Worm (Caenorhabditis elegans) whole organism, L3 larva: ENCODE results near the gene str-108.

Source experiments
- ZK546.5 ChIP-seq: sonication (generic microtip); optimal IDR thresholded peaks from 2 replicates; lab custom pipeline; 2017; ENCODE audit warnings: missing biosample characterization, missing genetic modification characterization
- aly-2 ChIP-seq: fragments of 150-350 bp; optimal IDR thresholded peaks from 2 replicates; lab custom pipeline; 2014; ENCODE audit warnings: missing biosample characterization, missing genetic modification characterization
- ama-1 ChIP-seq: fragments of 150-350 bp; optimal IDR thresholded peaks from 2 replicates; lab custom pipeline; 2018
- ceh-82 ChIP-seq: fragments of 150-350 bp; optimal IDR thresholded peaks from 2 replicates; lab custom pipeline; 2014; ENCODE audit warnings: missing biosample characterization, missing genetic modification characterization
- elt-3 ChIP-seq, 3 experiments: fragments of 150-350 bp in 1 of 3; sonication (generic microtip) in 2 of 3; optimal IDR thresholded peaks; 2 replicates in 2 of 3; 4 replicates in 1 of 3; lab custom pipeline; 2014 to 2017; ENCODE audit warnings: missing biosample characterization in 3 of 3, missing genetic modification characterization in 3 of 3
- lin-39 ChIP-seq: fragments of 150-350 bp; optimal IDR thresholded peaks from 2 replicates; lab custom pipeline; 2018; ENCODE audit warnings: missing biosample characterization, missing genetic modification reagents, missing genetic modification characterization
- lsy-12 ChIP-seq: sonication (generic microtip); optimal IDR thresholded peaks from 2 replicates; lab custom pipeline; 2016; ENCODE audit warnings: mild to moderate bottlenecking, missing genetic modification characterization, missing compliant biosample characterization
- nhr-11 ChIP-seq: fragments of 150-350 bp; optimal IDR thresholded peaks from 2 replicates; lab custom pipeline; 2014; ENCODE audit warnings: missing biosample characterization, missing genetic modification characterization
- nhr-23 ChIP-seq: fragments of 150-350 bp; optimal IDR thresholded peaks from 2 replicates; lab custom pipeline; 2014; ENCODE audit warnings: missing biosample characterization, missing genetic modification reagents, missing genetic modification characterization
- sea-2 ChIP-seq: fragments of 150-350 bp; sonication (generic microtip); optimal IDR thresholded peaks from 4 replicates; lab custom pipeline; 2014; ENCODE audit warnings: missing biosample characterization, missing genetic modification reagents, missing genetic modification characterization
- snpc-4 ChIP-seq: fragments of 150-350 bp; optimal IDR thresholded peaks from 2 replicates; lab custom pipeline; 2014; ENCODE audit warnings: missing biosample characterization, missing genetic modification characterization
- tbx-2 ChIP-seq: sonication (generic microtip); optimal IDR thresholded peaks from 2 replicates; lab custom pipeline; 2016; ENCODE audit warnings: mild to moderate bottlenecking, missing genetic modification characterization, missing compliant biosample characterization
- ztf-4 ChIP-seq: fragments of 150-350 bp; optimal IDR thresholded peaks from 2 replicates; lab custom pipeline; 2014; ENCODE audit warnings: missing biosample characterization, missing genetic modification characterization

- TF ChIP-seq lin-39 (tag; lab: Kevin White, UChicago), result no peak
- no peak for TF ChIP-seq nhr-11 (tag; lab: Kevin White, UChicago)
- TF ChIP-seq ZK546.5 (tag; lab: Kevin White, UChicago), result no peak
- TF ChIP-seq tbx-2 (tag; lab: Kevin White, UChicago), result no peak
- no peak for TF ChIP-seq lsy-12 (tag; lab: Kevin White, UChicago)
- TF ChIP-seq ama-1, result no peak
- TF ChIP-seq ztf-4 (tag; lab: Kevin White, UChicago), result no peak
- no peak for TF ChIP-seq sea-2 (GFP tag; lab: Kevin White, UChicago)
- TF ChIP-seq snpc-4 (tag; lab: Kevin White, UChicago), result no peak
- TF ChIP-seq nhr-23 (tag; lab: Kevin White, UChicago), result no peak
- no peak for TF ChIP-seq ceh-82 (tag; lab: Kevin White, UChicago)
- TF ChIP-seq aly-2 (tag; lab: Kevin White, UChicago), result no peak
- no peak for TF ChIP-seq elt-3 (tag; optimal IDR thresholded peaks at IDR 0.05; lab: Kevin White, UChicago)
Observed at ce11 chrV:16202618-16203017, 36.6 kb downstream of the str-108 start, which contains the start of gene F11A5.18.
